Worm (Caenorhabditis elegans) whole organism, L1 larva: ENCODE data around the gene set-13.

ENCODE experiments used
- ceh-82 ChIP-seq, 3 experiments: fragments of 150-350 bp in 1 of 3; sonication (generic microtip) in 2 of 3; optimal IDR thresholded peaks; 2 replicates each; lab custom pipeline; 2014 to 2017; ENCODE audit warnings: missing biosample characterization in 3 of 3, missing genetic modification characterization in 3 of 3
- fkh-8 ChIP-seq: sonication (generic microtip); optimal IDR thresholded peaks from 2 replicates; lab custom pipeline; 2016; ENCODE audit warnings: mild to moderate bottlenecking, missing genetic modification characterization, missing compliant biosample characterization
- fos-1 ChIP-seq: fragments of 150-350 bp; optimal IDR thresholded peaks from 2 replicates; lab custom pipeline; 2014; ENCODE audit warnings: missing biosample characterization, missing genetic modification characterization
- hlh-17 ChIP-seq: fragments of 200-800 bp; sonication (Bioruptor generic); optimal IDR thresholded peaks from 2 replicates; lab custom pipeline; 2018; ENCODE audit warnings: missing genetic modification characterization, mild to moderate bottlenecking, missing compliant biosample characterization, moderate library complexity, borderline replicate concordance
- mdl-1 ChIP-seq, 2 experiments: fragments of 150-350 bp; optimal IDR thresholded peaks; 2 replicates each; lab custom pipeline; 2014 to 2017; ENCODE audit warnings: missing biosample characterization in 2 of 2, missing genetic modification characterization in 2 of 2, inconsistent platforms in 1 of 2
- nhr-90 ChIP-seq: sonication (generic microtip); optimal IDR thresholded peaks from 2 replicates; lab custom pipeline; 2016; ENCODE audit warnings: mild to moderate bottlenecking, missing genetic modification characterization, missing compliant biosample characterization; ENCODE audit not compliant: poor library complexity
- unc-30 ChIP-seq: sonication (generic microtip); optimal IDR thresholded peaks from 2 replicates; lab custom pipeline; 2017; ENCODE audit warnings: missing biosample characterization, missing genetic modification characterization
- unc-62 ChIP-seq: fragments of 150-350 bp; optimal IDR thresholded peaks from 2 replicates; lab custom pipeline; 2014; ENCODE audit warnings: missing biosample characterization, missing genetic modification reagents, missing genetic modification characterization

DNA sequence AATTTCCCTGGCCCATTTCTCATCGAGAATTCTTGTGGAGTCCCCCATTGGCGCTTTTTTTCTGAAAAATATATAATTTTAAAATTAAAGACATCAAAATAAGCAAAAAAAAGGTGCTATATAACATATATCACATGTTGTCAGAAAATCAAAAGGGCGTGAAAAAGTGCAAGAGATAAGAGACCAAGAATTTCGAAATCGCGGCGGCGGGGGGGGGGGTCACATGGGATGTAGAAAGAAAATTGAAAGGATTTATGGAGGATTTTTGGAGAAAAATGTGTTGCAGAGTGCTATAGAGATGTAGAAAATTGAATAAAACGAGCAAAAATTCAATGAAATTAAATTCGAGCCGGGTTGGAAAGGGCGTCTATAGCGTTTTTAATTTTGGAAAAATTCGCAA is 14.4 kb downstream of the set-13 start, which contains the start of gene K12H6.6:
- no peak for TF ChIP-seq unc-62 (GFP tag; lab: Kevin White, UChicago)
- no peak for TF ChIP-seq hlh-17 (GFP tag; lab: Kevin White, UChicago)
- peak; percentile 30 for TF ChIP-seq fkh-8 (tag; lab: Kevin White, UChicago)
- no peak for TF ChIP-seq nhr-90 (tag; lab: Kevin White, UChicago)
- no peak for TF ChIP-seq fos-1 (tag; lab: Kevin White, UChicago)
- TF ChIP-seq ceh-82 (tag; optimal IDR thresholded peaks at IDR 0.05; lab: Kevin White, UChicago): no peak
- no peak for TF ChIP-seq unc-30 (tag; lab: Kevin White, UChicago)
- no peak for TF ChIP-seq mdl-1 (tag; optimal IDR thresholded peaks at IDR 0.05; lab: Kevin White, UChicago)
